Fruit fly (Drosophila melanogaster) whole organism, adult: ENCODE results near the gene sau.

Experiments
- CG14711 ChIP-seq: fragments of 200-800 bp; sonication (Bioruptor generic); optimal IDR thresholded peaks from 2 replicates; lab custom pipeline; 2018; ENCODE audit warnings: missing biosample characterization, mild to moderate bottlenecking, missing genetic modification characterization, moderate library complexity
- CG1620 ChIP-seq: fragments of 200-800 bp; sonication (Bioruptor generic); optimal IDR thresholded peaks from 2 replicates; lab custom pipeline; 2016; ENCODE audit warnings: missing biosample characterization, missing genetic modification characterization
- CG5204 ChIP-seq: fragments of 200-800 bp; sonication (Bioruptor generic); optimal IDR thresholded peaks from 2 replicates; lab custom pipeline; 2016; ENCODE audit warnings: missing biosample characterization, missing genetic modification characterization
- bab1 ChIP-seq: fragments of 200-800 bp; sonication (Bioruptor generic); optimal IDR thresholded peaks from 3 replicates; lab custom pipeline; 2019; ENCODE audit warnings: missing biosample characterization, mild to moderate bottlenecking, missing genetic modification characterization, moderate library complexity
- tj ChIP-seq: fragments of 200-800 bp; sonication (Bioruptor generic); optimal IDR thresholded peaks from 3 replicates; lab custom pipeline; 2017; ENCODE audit warnings: missing biosample characterization, mild to moderate bottlenecking, missing genetic modification characterization, moderate library complexity

DNA sequence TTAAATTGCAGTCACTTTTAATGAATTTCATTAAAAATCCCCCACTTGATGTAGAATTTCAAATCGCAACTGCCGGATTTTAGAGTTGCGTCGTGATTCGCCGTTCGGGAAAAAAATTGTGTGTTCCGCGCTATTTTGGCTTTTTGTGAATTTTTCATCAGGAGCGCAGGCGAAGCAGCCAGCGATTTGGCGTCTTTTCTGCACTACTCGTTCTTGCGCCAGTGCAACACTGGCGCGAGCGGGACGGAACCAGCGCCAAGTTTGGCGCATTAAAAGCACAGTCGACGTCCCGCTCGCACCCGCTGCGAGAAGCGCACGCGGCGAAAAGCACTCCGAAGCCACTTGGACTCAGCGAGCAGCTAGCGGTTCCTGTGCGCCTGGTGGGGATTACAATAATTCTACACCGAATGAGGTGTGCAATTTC, 32.8 kb upstream of the sau start:
- TF ChIP-seq CG14711: peak; percentile 92
- peak; percentile 76 for TF ChIP-seq CG1620
- no peak for TF ChIP-seq CG5204
- peak; percentile 85 for TF ChIP-seq bab1 (GFP tag; lab: Kevin White, UChicago)
- peak; percentile 92 for TF ChIP-seq tj (GFP tag; lab: Kevin White, UChicago)
